Worm (Caenorhabditis elegans) whole organism, midembryonic: ENCODE measurements around the gene Y110A2AL.2.

ENCODE experiments used
- T22C8.4 ChIP-seq: fragments of 200-800 bp; sonication (Bioruptor generic); IDR thresholded peaks from 2 replicates; pipeline ENCODE4 v1.3.6; 2022; ENCODE audit warnings: missing genetic modification characterization, missing compliant biosample characterization
- cog-1 ChIP-seq: sonication (generic microtip); optimal IDR thresholded peaks from 2 replicates; lab custom pipeline; 2016; ENCODE audit warnings: missing genetic modification characterization, missing compliant biosample characterization
- flt-1 ChIP-seq: fragments of 200-800 bp; sonication (Bioruptor generic); IDR thresholded peaks from 2 replicates; pipeline ENCODE4 v1.3.6; 2022; ENCODE audit warnings: missing genetic modification characterization, missing compliant biosample characterization
- klf-2 ChIP-seq: fragments of 200-800 bp; sonication (Bioruptor generic); conservative IDR thresholded peaks from 2 replicates; pipeline ENCODE4 v1.3.6; 2022; ENCODE audit warnings: missing genetic modification reagents, missing genetic modification characterization, missing compliant biosample characterization
- med-1 ChIP-seq: sonication (generic microtip); optimal IDR thresholded peaks from 2 replicates; lab custom pipeline; 2017; ENCODE audit warnings: missing genetic modification characterization, mild to moderate bottlenecking, missing compliant biosample characterization, antibody characterized with exemption, missing genetic modification reagents; ENCODE audit not compliant: insufficient read depth
- ref-1 ChIP-seq: fragments of 200-800 bp; sonication (Bioruptor generic); conservative IDR thresholded peaks from 2 replicates; pipeline ENCODE4 v1.3.6; 2022; ENCODE audit warnings: missing genetic modification reagents, missing genetic modification characterization, missing compliant biosample characterization
- tab-1 ChIP-seq: fragments of 200-800 bp; sonication (Bioruptor generic); IDR thresholded peaks from 2 replicates; pipeline ENCODE4 v1.3.6; 2022; ENCODE audit warnings: missing genetic modification characterization, missing compliant biosample characterization
- ztf-23 ChIP-seq: fragments of 200-800 bp; sonication (Bioruptor generic); IDR thresholded peaks from 2 replicates; pipeline ENCODE4 v1.3.6; 2022; ENCODE audit warnings: missing genetic modification reagents, missing genetic modification characterization, missing compliant biosample characterization
- ztf-29 ChIP-seq: fragments of 200-800 bp; sonication (Bioruptor generic); IDR thresholded peaks from 2 replicates; pipeline ENCODE4 v1.3.6; 2022; ENCODE audit warnings: missing genetic modification reagents, missing genetic modification characterization, missing compliant biosample characterization

Y110A2AL.2 gene

ce11 chrII:2866541-2867124 is 1.2 kb upstream of the Y110A2AL.2 start, which contains the start of the genes Y110A2AL.9 and Y110A2AL.3:
TSS of gene Y110A2AL.9 (minus strand) at chrII:2866641.
TSS of gene Y110A2AL.3 (plus strand) at chrII:2867074.
- TF ChIP-seq ref-1 (GFP tag; lab: Robert Waterston, UW) (no peak), T22C8.4 (no peak), klf-2 (no peak), ztf-23 (GFP tag; lab: Robert Waterston, UW) (no peak), tab-1 (GFP tag; lab: Robert Waterston, UW) (no peak), flt-1 (no peak), ztf-29 (no peak), med-1 (no peak), cog-1 (no peak)

- TF ChIP-seq tab-1 (GFP tag; lab: Robert Waterston, UW) (no peak), klf-2 (no peak), T22C8.4 (no peak), flt-1 (no peak), cog-1 (no peak), ztf-23 (GFP tag; lab: Robert Waterston, UW) (no peak), ref-1 (GFP tag; lab: Robert Waterston, UW) (no peak), ztf-29 (no peak), med-1 (no peak)
Observed at ce11 chrII:2871816-2872215, 4.0 kb downstream of the Y110A2AL.2 start, which contains the start of gene Y110A2AL.10. TSS of gene Y110A2AL.10 (minus strand) at chrII:2871916.

ce11 chrII:2874801-2875200 is 7.0 kb downstream of the Y110A2AL.2 start, which contains the start of gene Y110A2AL.1:
TSS of gene Y110A2AL.1 (plus strand) at chrII:2875101.
- TF ChIP-seq flt-1 (no peak), ref-1 (GFP tag; lab: Robert Waterston, UW) (no peak), med-1 (no peak), ztf-29 (no peak), ztf-23 (GFP tag; lab: Robert Waterston, UW) (no peak), T22C8.4 (no peak), klf-2 (no peak), cog-1 (no peak), tab-1 (GFP tag; lab: Robert Waterston, UW) (no peak)

ce11 chrII:2878909-2879308 is 11.1 kb downstream of the Y110A2AL.2 start:
- TF ChIP-seq tab-1 (GFP tag; lab: Robert Waterston, UW): no peak
- no peak for TF ChIP-seq med-1
- no peak for TF ChIP-seq ztf-23 (GFP tag; lab: Robert Waterston, UW)
- no peak for TF ChIP-seq klf-2
- no peak for TF ChIP-seq flt-1

ce11 chrII:2881088-2881487 is 13.3 kb downstream of the Y110A2AL.2 start:
- TF ChIP-seq flt-1: peak; percentile 57
- TF ChIP-seq med-1: no peak
- TF ChIP-seq ztf-29: no peak
- TF ChIP-seq tab-1 (GFP tag; lab: Robert Waterston, UW): no peak
- no peak for TF ChIP-seq ref-1 (GFP tag; lab: Robert Waterston, UW)
- no peak for TF ChIP-seq cog-1

ce11 chrII:2884810-2885209 is 17.0 kb downstream of the Y110A2AL.2 start, which contains the start of gene pigw-1:
TSS of gene pigw-1 (minus strand) at chrII:2884910.
- no peak for TF ChIP-seq cog-1
- TF ChIP-seq tab-1 (GFP tag; lab: Robert Waterston, UW): no peak
- no peak for TF ChIP-seq klf-2
- no peak for TF ChIP-seq ztf-29
- TF ChIP-seq T22C8.4: no peak
- TF ChIP-seq flt-1: no peak
- TF ChIP-seq med-1: no peak
- no peak for TF ChIP-seq ref-1 (GFP tag; lab: Robert Waterston, UW)
- no peak for TF ChIP-seq ztf-23 (GFP tag; lab: Robert Waterston, UW)

ce11 chrII:2885518-2886449 is 18.0 kb downstream of the Y110A2AL.2 start:
- TF ChIP-seq flt-1: no peak
- TF ChIP-seq T22C8.4: peak; percentile 60
- no peak for TF ChIP-seq ref-1 (GFP tag; lab: Robert Waterston, UW)
- no peak for TF ChIP-seq tab-1 (GFP tag; lab: Robert Waterston, UW)

ce11 chrII:2888957-2889630 is 21.3 kb downstream of the Y110A2AL.2 start, which contains the start of gene pinn-1:
TSS of gene pinn-1 (minus strand) at chrII:2889007.
- TF ChIP-seq ref-1 (GFP tag; lab: Robert Waterston, UW) (no peak), cog-1 (peak; percentile 69), ztf-29 (no peak), flt-1 (peak; percentile 86), ztf-23 (GFP tag; lab: Robert Waterston, UW) (peak; percentile 82), T22C8.4 (peak; percentile 93), tab-1 (GFP tag; lab: Robert Waterston, UW) (no peak), med-1 (no peak), klf-2 (peak; percentile 71; the same call in 1 of the 2 replicates)

- TF ChIP-seq flt-1 (no peak), ztf-23 (GFP tag; lab: Robert Waterston, UW) (no peak), med-1 (no peak), cog-1 (no peak), klf-2 (no peak), tab-1 (GFP tag; lab: Robert Waterston, UW) (no peak), ref-1 (GFP tag; lab: Robert Waterston, UW) (no peak), ztf-29 (no peak), T22C8.4 (no peak)
Observed at ce11 chrII:2894295-2894694, 26.5 kb downstream of the Y110A2AL.2 start, which contains the start of gene sqv-2. TSS of gene sqv-2 (minus strand) at chrII:2894395.

ce11 chrII:2900248-2900647 is 32.4 kb downstream of the Y110A2AL.2 start, which contains the start of gene ubc-26:
TSS of gene ubc-26 (minus strand) at chrII:2900348.
- no peak for TF ChIP-seq T22C8.4
- TF ChIP-seq ref-1 (GFP tag; lab: Robert Waterston, UW): no peak
- no peak for TF ChIP-seq tab-1 (GFP tag; lab: Robert Waterston, UW)
- no peak for TF ChIP-seq flt-1
- TF ChIP-seq ztf-23 (GFP tag; lab: Robert Waterston, UW): no peak
